Fruit fly (Drosophila melanogaster) whole organism, embryonic: ENCODE measurements around the gene Girdin.

Source experiments
- ATbp ChIP-seq: fragments of 200-800 bp; sonication (Bioruptor generic); optimal IDR thresholded peaks from 2 replicates; lab custom pipeline; 2017; ENCODE audit warnings: missing biosample characterization, mild to moderate bottlenecking, missing genetic modification characterization, missing genetic modification reagents
- Aef1 ChIP-seq: fragments of 200-800 bp; sonication (Bioruptor generic); IDR thresholded peaks from 3 replicates; pipeline ENCODE4 v1.3.6; 2022; ENCODE audit warnings: missing biosample characterization, missing genetic modification characterization
- CG10321 ChIP-seq: fragments of 200-800 bp; sonication (Bioruptor generic); IDR thresholded peaks from 2 replicates; pipeline ENCODE4 v1.3.6; 2022; ENCODE audit warnings: missing biosample characterization, missing genetic modification characterization
- CG11247 ChIP-seq: fragments of 200-800 bp; sonication (Bioruptor generic); IDR thresholded peaks from 2 replicates; pipeline ENCODE4 v1.3.6; 2022; ENCODE audit warnings: missing biosample characterization, missing genetic modification characterization
- CG11398 ChIP-seq: fragments of 200-800 bp; sonication (Bioruptor generic); optimal IDR thresholded peaks from 2 replicates; lab custom pipeline; 2016; ENCODE audit warnings: missing biosample characterization, missing genetic modification characterization
- CG11456 ChIP-seq: fragments of 200-800 bp; sonication (Bioruptor generic); IDR thresholded peaks from 3 replicates; pipeline ENCODE4 v1.3.6; 2022; ENCODE audit warnings: missing biosample characterization, missing genetic modification characterization
- CG12299 ChIP-seq: fragments of 200-800 bp; sonication (Bioruptor generic); optimal IDR thresholded peaks from 2 replicates; lab custom pipeline; 2018; ENCODE audit warnings: missing biosample characterization, mild to moderate bottlenecking, missing genetic modification characterization
- CG13296 ChIP-seq: fragments of 200-800 bp; sonication (Bioruptor generic); optimal IDR thresholded peaks from 3 replicates; lab custom pipeline; 2018; ENCODE audit warnings: missing biosample characterization, mild to moderate bottlenecking, missing genetic modification characterization
- CG14014 ChIP-seq: fragments of 200-800 bp; sonication (Bioruptor generic); IDR thresholded peaks from 2 replicates; pipeline ENCODE4 v1.3.6; 2022; ENCODE audit warnings: missing biosample characterization, missing genetic modification characterization
- CG14860 ChIP-seq: fragments of 200-800 bp; sonication (Bioruptor generic); IDR thresholded peaks from 3 replicates; pipeline ENCODE4 v1.3.6; 2022; ENCODE audit warnings: missing biosample characterization, missing genetic modification characterization; ENCODE audit not compliant: partially characterized antibody
- CG15479 ChIP-seq: fragments of 200-800 bp; sonication (Bioruptor generic); optimal IDR thresholded peaks from 3 replicates; lab custom pipeline; 2019; ENCODE audit warnings: missing biosample characterization, mild to moderate bottlenecking, missing genetic modification characterization, moderate library complexity
- CG15601 ChIP-seq: fragments of 200-800 bp; sonication (Bioruptor generic); optimal IDR thresholded peaks from 3 replicates; lab custom pipeline; 2019; ENCODE audit warnings: missing biosample characterization, mild to moderate bottlenecking, missing genetic modification characterization, moderate library complexity
- CG1603 ChIP-seq: fragments of 200-800 bp; sonication (Bioruptor generic); optimal IDR thresholded peaks from 2 replicates; lab custom pipeline; 2019; ENCODE audit warnings: missing biosample characterization, mild to moderate bottlenecking, missing genetic modification characterization, moderate library complexity
- CG16813 ChIP-seq: fragments of 200-800 bp; sonication (Bioruptor generic); IDR thresholded peaks from 3 replicates; pipeline ENCODE4 v1.3.6; 2022; ENCODE audit warnings: missing biosample characterization, missing genetic modification characterization; ENCODE audit not compliant: partially characterized antibody
- CG16863 ChIP-seq: fragments of 200-800 bp; sonication (Bioruptor generic); optimal IDR thresholded peaks from 3 replicates; lab custom pipeline; 2016; ENCODE audit warnings: missing biosample characterization, missing genetic modification characterization
- CG18599 ChIP-seq: fragments of 200-800 bp; sonication (Bioruptor generic); optimal IDR thresholded peaks from 3 replicates; lab custom pipeline; 2017; ENCODE audit warnings: missing biosample characterization, missing genetic modification characterization, mild to moderate bottlenecking, moderate library complexity, missing genetic modification reagents
- CG18619 ChIP-seq: fragments of 200-800 bp; sonication (Bioruptor generic); optimal IDR thresholded peaks from 3 replicates; lab custom pipeline; 2017; ENCODE audit warnings: missing biosample characterization, mild to moderate bottlenecking, missing genetic modification characterization
- CG30020 ChIP-seq: fragments of 200-800 bp; optimal IDR thresholded peaks from 2 replicates; lab custom pipeline; 2019; ENCODE audit warnings: missing biosample characterization, mild to moderate bottlenecking, missing genetic modification characterization, moderate library complexity
- CG30431 ChIP-seq: fragments of 200-800 bp; sonication (Bioruptor generic); optimal IDR thresholded peaks from 2 replicates; lab custom pipeline; 2017; ENCODE audit warnings: missing biosample characterization, missing genetic modification characterization
- CG3065 ChIP-seq: fragments of 200-800 bp; sonication (Bioruptor generic); optimal IDR thresholded peaks from 2 replicates; lab custom pipeline; 2016; ENCODE audit warnings: missing biosample characterization, missing genetic modification characterization
- CG34422 ChIP-seq: fragments of 200-800 bp; sonication (Bioruptor generic); IDR thresholded peaks from 3 replicates; pipeline ENCODE4 v1.3.6; 2022; ENCODE audit warnings: missing biosample characterization, missing genetic modification characterization
- CG3838 ChIP-seq: fragments of 200-800 bp; sonication (Bioruptor generic); optimal IDR thresholded peaks from 3 replicates; lab custom pipeline; 2016; ENCODE audit warnings: missing biosample characterization, missing genetic modification characterization
- CG4282 ChIP-seq: fragments of 200-800 bp; sonication (Bioruptor generic); optimal IDR thresholded peaks from 2 replicates; lab custom pipeline; 2016; ENCODE audit warnings: missing biosample characterization, missing genetic modification characterization
- CG4360 ChIP-seq: fragments of 200-800 bp; sonication (Bioruptor generic); IDR thresholded peaks from 2 replicates; pipeline ENCODE4 v1.3.6; 2022; ENCODE audit warnings: missing biosample characterization, missing genetic modification characterization
- CG7839 ChIP-seq: fragments of 200-800 bp; sonication (Bioruptor generic); optimal IDR thresholded peaks from 3 replicates; lab custom pipeline; 2018; ENCODE audit warnings: missing biosample characterization, mild to moderate bottlenecking, missing genetic modification characterization, moderate library complexity
- CG8089 ChIP-seq: fragments of 200-800 bp; sonication (Bioruptor generic); optimal IDR thresholded peaks from 3 replicates; lab custom pipeline; 2016; ENCODE audit warnings: missing biosample characterization, missing genetic modification characterization
- CG8478 ChIP-seq: fragments of >200 bp; optimal IDR thresholded peaks from 2 replicates; lab custom pipeline; 2018
- D19A ChIP-seq: fragments of 200-800 bp; optimal IDR thresholded peaks from 3 replicates; lab custom pipeline; 2019; ENCODE audit warnings: missing biosample characterization, mild to moderate bottlenecking, missing genetic modification characterization, moderate library complexity
- Dad ChIP-seq: fragments of 200-800 bp; sonication (Bioruptor generic); optimal IDR thresholded peaks from 3 replicates; lab custom pipeline; 2016; ENCODE audit warnings: missing biosample characterization, missing genetic modification characterization
- Deaf1 ChIP-seq: fragments of 200-800 bp; optimal IDR thresholded peaks from 3 replicates; lab custom pipeline; 2019; ENCODE audit warnings: missing biosample characterization, mild to moderate bottlenecking, missing genetic modification characterization, moderate library complexity
- Dip2 ChIP-seq: fragments of 200-800 bp; sonication (Bioruptor generic); IDR thresholded peaks from 2 replicates; pipeline ENCODE4 v1.3.6; 2022; ENCODE audit warnings: missing biosample characterization, missing genetic modification characterization
- Fer1 ChIP-seq: fragments of 200-800 bp; sonication (Bioruptor generic); optimal IDR thresholded peaks from 2 replicates; lab custom pipeline; 2017; ENCODE audit warnings: missing biosample characterization, mild to moderate bottlenecking, missing genetic modification characterization
- Fer3 ChIP-seq: fragments of 200-800 bp; sonication (Bioruptor generic); optimal IDR thresholded peaks from 2 replicates; lab custom pipeline; 2018; ENCODE audit warnings: missing biosample characterization, mild to moderate bottlenecking, missing genetic modification characterization, moderate library complexity
- Oaz ChIP-seq: fragments of 200-800 bp; sonication (Bioruptor generic); IDR thresholded peaks from 2 replicates; pipeline ENCODE4 v1.3.6; 2022; ENCODE audit warnings: missing biosample characterization, missing genetic modification characterization
- al ChIP-seq: fragments of 200-800 bp; sonication (Bioruptor generic); IDR thresholded peaks from 2 replicates; pipeline ENCODE4 v1.3.6; 2022; ENCODE audit warnings: missing biosample characterization, missing genetic modification characterization
- ase ChIP-seq: fragments of 200-800 bp; sonication (Bioruptor generic); IDR thresholded peaks from 3 replicates; pipeline ENCODE4 v1.3.6; 2022; ENCODE audit warnings: missing biosample characterization, missing genetic modification characterization
- ash1 ChIP-seq: fragments of 200-800 bp; sonication (Bioruptor generic); optimal IDR thresholded peaks from 2 replicates; lab custom pipeline; 2018; ENCODE audit warnings: missing biosample characterization, mild to moderate bottlenecking, missing genetic modification characterization
- bsh ChIP-seq, 2 experiments: fragments of 200-800 bp; sonication (Bioruptor generic); optimal IDR thresholded peaks; 2 replicates each; lab custom pipeline; 2017 to 2018; ENCODE audit warnings: mild to moderate bottlenecking in 2 of 2, missing biosample characterization in 2 of 2, missing genetic modification characterization in 2 of 2, moderate library complexity in 1 of 2
- btn ChIP-seq: fragments of 200-800 bp; sonication (Bioruptor generic); optimal IDR thresholded peaks from 2 replicates; lab custom pipeline; 2016; ENCODE audit warnings: missing biosample characterization, missing genetic modification characterization
- chn ChIP-seq: fragments of 200-800 bp; sonication (Bioruptor generic); optimal IDR thresholded peaks from 2 replicates; lab custom pipeline; 2016; ENCODE audit warnings: missing biosample characterization, missing genetic modification characterization
- disco-r ChIP-seq: fragments of 200-800 bp; sonication (Bioruptor generic); optimal IDR thresholded peaks from 2 replicates; lab custom pipeline; 2016; ENCODE audit warnings: missing biosample characterization, missing genetic modification characterization
- dysf ChIP-seq: fragments of 200-800 bp; sonication (Bioruptor generic); IDR thresholded peaks from 3 replicates; pipeline ENCODE4 v1.3.6; 2022; ENCODE audit warnings: missing biosample characterization, missing genetic modification characterization
- ewg ChIP-seq: fragments of 200-800 bp; sonication (Bioruptor generic); optimal IDR thresholded peaks from 3 replicates; lab custom pipeline; 2017; ENCODE audit warnings: mild to moderate bottlenecking, missing biosample characterization, missing genetic modification reagents, missing genetic modification characterization
- fru ChIP-seq: fragments of >200 bp; optimal IDR thresholded peaks from 2 replicates; lab custom pipeline; 2017
- grau ChIP-seq: fragments of 200-800 bp; optimal IDR thresholded peaks from 3 replicates; lab custom pipeline; 2019; ENCODE audit warnings: missing biosample characterization, mild to moderate bottlenecking, missing genetic modification characterization, moderate library complexity
- h ChIP-seq: fragments of >200 bp; optimal IDR thresholded peaks from 2 replicates; lab custom pipeline; 2017
- hth ChIP-seq: fragments of >200 bp; optimal IDR thresholded peaks from 2 replicates; lab custom pipeline; 2017; ENCODE audit warnings: inconsistent platforms
- lola ChIP-seq, 3 experiments: fragments of >200 bp in 2 of 3; fragments of 200-800 bp in 1 of 3; sonication (Bioruptor generic) in 1 of 3; optimal IDR thresholded peaks; 2 replicates each; lab custom pipeline; 2017 to 2019; ENCODE audit warnings: missing biosample characterization in 3 of 3, missing genetic modification characterization in 3 of 3, mild to moderate bottlenecking in 1 of 3, moderate library complexity in 1 of 3
- pb ChIP-seq: fragments of 200-800 bp; sonication (Bioruptor generic); optimal IDR thresholded peaks from 3 replicates; lab custom pipeline; 2016; ENCODE audit warnings: missing biosample characterization, missing genetic modification characterization
- phol ChIP-seq: fragments of 200-800 bp; sonication (Bioruptor generic); optimal IDR thresholded peaks from 3 replicates; lab custom pipeline; 2018; ENCODE audit warnings: missing biosample characterization, mild to moderate bottlenecking, missing genetic modification characterization, moderate library complexity
- sd ChIP-seq: fragments of 200-800 bp; sonication (Bioruptor generic); optimal IDR thresholded peaks from 3 replicates; lab custom pipeline; 2018; ENCODE audit warnings: missing biosample characterization, mild to moderate bottlenecking, missing genetic modification characterization, moderate library complexity
- sim ChIP-seq: fragments of 200-800 bp; sonication (Bioruptor generic); IDR thresholded peaks from 2 replicates; pipeline ENCODE4 v1.3.6; 2022; ENCODE audit warnings: missing biosample characterization, missing genetic modification characterization
- so ChIP-seq: fragments of 200-800 bp; sonication (Bioruptor generic); IDR thresholded peaks from 3 replicates; pipeline ENCODE4 v1.3.6; 2022; ENCODE audit warnings: missing biosample characterization, missing genetic modification characterization

Girdin gene

DNA sequence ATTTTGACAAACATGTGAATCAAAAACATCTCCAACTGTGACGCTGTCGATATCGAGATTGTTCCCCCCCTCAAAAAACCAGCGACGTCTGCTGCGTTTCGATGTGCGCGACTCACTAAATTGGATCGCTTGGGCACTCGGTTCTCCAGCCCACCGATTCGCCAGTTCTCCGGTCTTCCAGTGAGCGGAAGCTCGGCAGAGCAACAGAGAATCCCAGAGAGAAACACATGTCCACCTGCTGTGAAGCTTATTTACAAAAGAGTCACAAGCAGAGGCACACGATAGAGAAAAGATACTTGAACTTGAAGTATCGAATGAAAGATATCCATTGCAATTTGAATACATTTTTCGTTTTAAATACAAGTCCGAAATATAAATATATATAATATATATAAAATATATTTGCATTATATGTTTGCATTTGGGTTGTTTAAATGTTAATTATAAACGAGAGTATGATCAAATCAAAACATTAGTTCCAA, 44.6 kb upstream of the Girdin start (continued):
- TF ChIP-seq CG3838: no peak
- TF ChIP-seq CG11247 (GFP tag; lab: Robert Waterston, UW): no peak
- no peak for TF ChIP-seq D19A (tag; lab: Kevin White, UChicago)
- no peak for TF ChIP-seq CG11398
- no peak for TF ChIP-seq Dip2 (GFP tag; lab: Robert Waterston, UW)
- TF ChIP-seq CG15601 (tag; lab: Kevin White, UChicago): no peak
- TF ChIP-seq Dad (GFP tag; lab: Kevin White, UChicago): no peak
- TF ChIP-seq fru (lab: Kevin White, UChicago): no peak
- no peak for TF ChIP-seq CG12299 (tag; lab: Kevin White, UChicago)
- peak; percentile 10 for TF ChIP-seq Fer3
- TF ChIP-seq CG7839 (tag; lab: Kevin White, UChicago): peak; percentile 52
- no peak for TF ChIP-seq disco-r
- TF ChIP-seq CG30020 (tag; lab: Kevin White, UChicago): no peak
- no peak for TF ChIP-seq CG8089 (GFP tag; lab: Kevin White, UChicago)
- TF ChIP-seq CG3065 (GFP tag; lab: Kevin White, UChicago): no peak
- TF ChIP-seq sd: peak; percentile 0
- no peak for TF ChIP-seq CG8478 (lab: Kevin White, UChicago)
- TF ChIP-seq ash1 (GFP tag; lab: Kevin White, UChicago): no peak
- TF ChIP-seq Deaf1 (tag; lab: Kevin White, UChicago): peak; percentile 59
- TF ChIP-seq lola (GFP tag; optimal IDR thresholded peaks at IDR 0.05; lab: Kevin White, UChicago): no peak
- no peak for TF ChIP-seq h (lab: Kevin White, UChicago)
- no peak for TF ChIP-seq CG10321 (GFP tag; lab: Robert Waterston, UW)
- TF ChIP-seq dysf: no peak
- no peak for TF ChIP-seq al (GFP tag; lab: Robert Waterston, UW)
- 0 out of 3 replicates have a peak, but pooled peaks have one; percentile 7 for TF ChIP-seq CG11456 (GFP tag; lab: Robert Waterston, UW)
- no peak for TF ChIP-seq Oaz (GFP tag; lab: Robert Waterston, UW)
- TF ChIP-seq CG18619 (GFP tag; lab: Kevin White, UChicago): peak; percentile 19
- TF ChIP-seq CG16863 (GFP tag; lab: Kevin White, UChicago): no peak
- TF ChIP-seq CG30431: no peak
- TF ChIP-seq sim (GFP tag; lab: Robert Waterston, UW): no peak
- no peak for TF ChIP-seq chn (GFP tag; lab: Kevin White, UChicago)
- TF ChIP-seq pb: no peak
- no peak for TF ChIP-seq ATbp (GFP tag; lab: Kevin White, UChicago)
- no peak for TF ChIP-seq hth (lab: Kevin White, UChicago)
- no peak for TF ChIP-seq CG14014 (GFP tag; lab: Robert Waterston, UW)
- no peak for TF ChIP-seq CG4360 (GFP tag; lab: Robert Waterston, UW)
- TF ChIP-seq CG15479 (GFP tag; lab: Kevin White, UChicago): no peak
- TF ChIP-seq CG14860 (GFP tag; lab: Robert Waterston, UW): no peak
- TF ChIP-seq CG13296 (GFP tag; lab: Kevin White, UChicago): peak; percentile 41
- no peak for TF ChIP-seq CG1603 (tag; lab: Kevin White, UChicago)
- no peak for TF ChIP-seq CG34422 (GFP tag; lab: Robert Waterston, UW)
- TF ChIP-seq phol (tag; lab: Kevin White, UChicago): no peak
- no peak for TF ChIP-seq bsh (GFP tag; optimal IDR thresholded peaks at IDR 0.05; lab: Kevin White, UChicago)
- TF ChIP-seq Aef1 (GFP tag; lab: Robert Waterston, UW): no peak
- peak; percentile 27 for TF ChIP-seq Fer1 (GFP tag; lab: Kevin White, UChicago)
- peak; percentile 43 for TF ChIP-seq CG18599 (GFP tag; lab: Kevin White, UChicago)
- TF ChIP-seq ase (GFP tag; lab: Robert Waterston, UW): no peak
- peak; percentile 62; the same call in 2 of the 3 replicates for TF ChIP-seq so
- TF ChIP-seq btn: no peak
- TF ChIP-seq grau (tag; lab: Kevin White, UChicago): peak; percentile 35
- no peak for TF ChIP-seq ewg (GFP tag; lab: Kevin White, UChicago)
- TF ChIP-seq CG16813 (GFP tag; lab: Robert Waterston, UW): no peak
- TF ChIP-seq CG4282: no peak
